Worm (Caenorhabditis elegans) whole organism, L2 larva: ENCODE measurements around the gene srj-7.

Experiments used
- aly-2 ChIP-seq: fragments of 150-350 bp; optimal IDR thresholded peaks from 2 replicates; lab custom pipeline; 2014; ENCODE audit warnings: missing biosample characterization, missing genetic modification characterization
- ceh-82 ChIP-seq: fragments of 150-350 bp; optimal IDR thresholded peaks from 2 replicates; lab custom pipeline; 2014; ENCODE audit warnings: missing biosample characterization, missing genetic modification characterization
- egl-27 ChIP-seq: sonication (generic microtip); optimal IDR thresholded peaks from 3 replicates; lab custom pipeline; 2017; ENCODE audit warnings: missing biosample characterization, missing genetic modification reagents, missing genetic modification characterization
- elt-1 ChIP-seq: fragments of 150-350 bp; optimal IDR thresholded peaks from 2 replicates; lab custom pipeline; 2014; ENCODE audit warnings: missing biosample characterization, missing genetic modification characterization
- elt-3 ChIP-seq: sonication (generic microtip); optimal IDR thresholded peaks from 2 replicates; lab custom pipeline; 2017; ENCODE audit warnings: missing biosample characterization, missing genetic modification characterization
- unc-39 ChIP-seq: fragments of 150-350 bp; optimal IDR thresholded peaks from 2 replicates; lab custom pipeline; 2014; ENCODE audit warnings: missing biosample characterization, missing genetic modification characterization
- zag-1 ChIP-seq: fragments of 150-350 bp; optimal IDR thresholded peaks from 2 replicates; lab custom pipeline; 2014; ENCODE audit warnings: missing biosample characterization, missing genetic modification characterization

ce11 chrV:3289267-3289666 is 44.5 kb downstream of the srj-7 start, which contains the start of gene F35F10.6:
- no peak for TF ChIP-seq elt-1 (tag; lab: Kevin White, UChicago)
- TF ChIP-seq zag-1 (tag; lab: Kevin White, UChicago): no peak
- no peak for TF ChIP-seq unc-39 (tag; lab: Kevin White, UChicago)
- TF ChIP-seq egl-27 (tag; lab: Kevin White, UChicago): no peak
- no peak for TF ChIP-seq aly-2 (tag; lab: Kevin White, UChicago)
- no peak for TF ChIP-seq ceh-82 (tag; lab: Kevin White, UChicago)
- no peak for TF ChIP-seq elt-3 (tag; lab: Kevin White, UChicago)
